Fruit fly (Drosophila melanogaster) whole organism, embryonic: ENCODE data around the gene CG11912.

Experiments
- Adf1 ChIP-seq: fragments of 200-800 bp; sonication (Bioruptor generic); IDR thresholded peaks from 2 replicates; pipeline ENCODE4 v1.3.6; 2022; ENCODE audit warnings: missing biosample characterization, missing genetic modification characterization
- B-H2 ChIP-seq: fragments of 200-800 bp; sonication (Bioruptor generic); optimal IDR thresholded peaks from 2 replicates; lab custom pipeline; 2018; ENCODE audit warnings: missing biosample characterization, mild to moderate bottlenecking, missing genetic modification characterization
- Bdp1 ChIP-seq: fragments of 200-800 bp; sonication (Bioruptor generic); optimal IDR thresholded peaks from 3 replicates; lab custom pipeline; 2016; ENCODE audit warnings: missing biosample characterization, missing genetic modification characterization
- Blimp-1 ChIP-seq: fragments of 200-800 bp; sonication (Bioruptor generic); optimal IDR thresholded peaks from 3 replicates; lab custom pipeline; 2018; ENCODE audit warnings: missing biosample characterization, missing genetic modification characterization, mild to moderate bottlenecking, moderate library complexity, missing genetic modification reagents
- CG1024 ChIP-seq: fragments of 200-800 bp; sonication (Bioruptor generic); IDR thresholded peaks from 2 replicates; pipeline ENCODE4 v1.3.6; 2022; ENCODE audit warnings: missing biosample characterization, missing genetic modification characterization
- CG10431 ChIP-seq: fragments of 200-800 bp; sonication (Bioruptor generic); optimal IDR thresholded peaks from 3 replicates; lab custom pipeline; 2018; ENCODE audit warnings: missing biosample characterization, mild to moderate bottlenecking, missing genetic modification characterization
- CG11093 ChIP-seq: fragments of 200-800 bp; sonication (Bioruptor generic); IDR thresholded peaks from 3 replicates; pipeline ENCODE4 v1.3.6; 2022; ENCODE audit warnings: missing biosample characterization, missing genetic modification characterization
- CG12236 ChIP-seq: fragments of 200-800 bp; sonication (Bioruptor generic); optimal IDR thresholded peaks from 2 replicates; lab custom pipeline; 2016; ENCODE audit warnings: missing biosample characterization, missing genetic modification characterization
- CG12942 ChIP-seq: fragments of 200-800 bp; sonication (Bioruptor generic); optimal IDR thresholded peaks from 3 replicates; lab custom pipeline; 2016; ENCODE audit warnings: missing biosample characterization, missing genetic modification characterization
- CG13287 ChIP-seq: fragments of 200-800 bp; sonication (Bioruptor generic); IDR thresholded peaks from 2 replicates; pipeline ENCODE4 v1.3.6; 2022; ENCODE audit warnings: missing biosample characterization, missing genetic modification characterization; ENCODE audit not compliant: partially characterized antibody
- CG13424 ChIP-seq: fragments of 200-800 bp; sonication (Bioruptor generic); optimal IDR thresholded peaks from 2 replicates; lab custom pipeline; 2019; ENCODE audit warnings: missing biosample characterization, mild to moderate bottlenecking, missing genetic modification characterization, moderate library complexity
- CG14014 ChIP-seq: fragments of 200-800 bp; sonication (Bioruptor generic); IDR thresholded peaks from 2 replicates; pipeline ENCODE4 v1.3.6; 2022; ENCODE audit warnings: missing biosample characterization, missing genetic modification characterization
- CG14050 ChIP-seq: fragments of 200-800 bp; sonication (Bioruptor generic); IDR thresholded peaks from 3 replicates; pipeline ENCODE4 v1.3.6; 2022; ENCODE audit warnings: missing biosample characterization, missing genetic modification characterization
- CG14441 ChIP-seq: fragments of 200-800 bp; sonication (Bioruptor generic); IDR thresholded peaks from 2 replicates; pipeline ENCODE4 v1.3.6; 2022; ENCODE audit warnings: missing biosample characterization, missing genetic modification characterization
- CG14965 ChIP-seq: fragments of 200-800 bp; sonication (Bioruptor generic); optimal IDR thresholded peaks from 2 replicates; lab custom pipeline; 2016; ENCODE audit warnings: missing biosample characterization, missing genetic modification characterization, borderline replicate concordance
- CG17359 ChIP-seq: fragments of 200-800 bp; sonication (Bioruptor generic); optimal IDR thresholded peaks from 3 replicates; lab custom pipeline; 2018; ENCODE audit warnings: missing biosample characterization, mild to moderate bottlenecking, missing genetic modification characterization, moderate library complexity
- CG17612 ChIP-seq: fragments of 200-800 bp; sonication (Bioruptor generic); IDR thresholded peaks from 2 replicates; pipeline ENCODE4 v1.3.6; 2022; ENCODE audit warnings: missing biosample characterization, missing genetic modification characterization
- CG2678 ChIP-seq: fragments of 200-800 bp; sonication (Bioruptor generic); optimal IDR thresholded peaks from 3 replicates; lab custom pipeline; 2019; ENCODE audit warnings: missing biosample characterization, mild to moderate bottlenecking, missing genetic modification characterization, moderate library complexity
- CG2712 ChIP-seq: fragments of 200-800 bp; optimal IDR thresholded peaks from 3 replicates; lab custom pipeline; 2019; ENCODE audit warnings: missing biosample characterization, mild to moderate bottlenecking, missing genetic modification characterization, moderate library complexity
- CG31224 ChIP-seq: fragments of 200-800 bp; sonication (Bioruptor generic); IDR thresholded peaks from 2 replicates; pipeline ENCODE4 v1.3.6; 2022; ENCODE audit warnings: missing biosample characterization, missing genetic modification characterization
- CG32532 ChIP-seq: fragments of 200-800 bp; sonication (Bioruptor generic); IDR thresholded peaks from 2 replicates; pipeline ENCODE4 v1.3.6; 2022; ENCODE audit warnings: missing biosample characterization, missing genetic modification characterization
- CG32767 ChIP-seq: fragments of 200-800 bp; sonication (Bioruptor generic); IDR thresholded peaks from 2 replicates; pipeline ENCODE4 v1.3.6; 2022; ENCODE audit warnings: missing biosample characterization, missing genetic modification characterization
- CG34422 ChIP-seq: fragments of 200-800 bp; sonication (Bioruptor generic); IDR thresholded peaks from 3 replicates; pipeline ENCODE4 v1.3.6; 2022; ENCODE audit warnings: missing biosample characterization, missing genetic modification characterization
- CG4424 ChIP-seq: fragments of 200-800 bp; sonication (Bioruptor generic); optimal IDR thresholded peaks from 3 replicates; lab custom pipeline; 2016; ENCODE audit warnings: missing biosample characterization, missing genetic modification characterization
- CG4617 ChIP-seq: fragments of 200-800 bp; sonication (Bioruptor generic); optimal IDR thresholded peaks from 3 replicates; lab custom pipeline; 2016; ENCODE audit warnings: missing biosample characterization, missing genetic modification characterization, borderline replicate concordance
- CG8388 ChIP-seq: fragments of 200-800 bp; sonication (Bioruptor generic); optimal IDR thresholded peaks from 2 replicates; lab custom pipeline; 2019; ENCODE audit warnings: missing biosample characterization, mild to moderate bottlenecking, missing genetic modification characterization, moderate library complexity
- CG8944 ChIP-seq: fragments of 200-800 bp; sonication (Bioruptor generic); optimal IDR thresholded peaks from 3 replicates; lab custom pipeline; 2016; ENCODE audit warnings: missing biosample characterization, missing genetic modification characterization
- CHES-1-like ChIP-seq: fragments of 200-800 bp; sonication (Bioruptor generic); optimal IDR thresholded peaks from 2 replicates; lab custom pipeline; 2016; ENCODE audit warnings: missing biosample characterization, missing genetic modification characterization
- E2f2 ChIP-seq: fragments of 200-800 bp; sonication (Bioruptor generic); IDR thresholded peaks from 2 replicates; pipeline ENCODE4 v1.3.6; 2022; ENCODE audit warnings: missing biosample characterization, missing genetic modification characterization
- Fer3 ChIP-seq: fragments of 200-800 bp; sonication (Bioruptor generic); optimal IDR thresholded peaks from 2 replicates; lab custom pipeline; 2018; ENCODE audit warnings: missing biosample characterization, mild to moderate bottlenecking, missing genetic modification characterization, moderate library complexity
- HmgD ChIP-seq: fragments of 200-800 bp; sonication (Bioruptor generic); optimal IDR thresholded peaks from 3 replicates; lab custom pipeline; 2016; ENCODE audit warnings: missing biosample characterization, missing genetic modification characterization
- Lim3 ChIP-seq: fragments of 200-800 bp; sonication (Bioruptor generic); IDR thresholded peaks from 2 replicates; pipeline ENCODE4 v1.3.6; 2022; ENCODE audit warnings: missing biosample characterization, missing genetic modification characterization
- MTF-1 ChIP-seq: fragments of 200-800 bp; sonication (Bioruptor generic); optimal IDR thresholded peaks from 2 replicates; lab custom pipeline; 2018; ENCODE audit warnings: missing biosample characterization, mild to moderate bottlenecking, missing genetic modification characterization, borderline replicate concordance
- NC2α ChIP-seq: fragments of 200-800 bp; sonication (Bioruptor generic); optimal IDR thresholded peaks from 2 replicates; lab custom pipeline; 2016; ENCODE audit warnings: missing biosample characterization, missing genetic modification characterization
- NFAT ChIP-seq: fragments of 200-800 bp; sonication (Bioruptor generic); IDR thresholded peaks from 2 replicates; pipeline ENCODE4 v1.3.6; 2022; ENCODE audit warnings: missing biosample characterization, missing genetic modification characterization
- Ptx1 ChIP-seq: fragments of 200-800 bp; sonication (Bioruptor generic); IDR thresholded peaks from 2 replicates; pipeline ENCODE4 v1.3.6; 2022; ENCODE audit warnings: missing biosample characterization, missing genetic modification characterization
- Six4 ChIP-seq: fragments of 200-800 bp; sonication (Bioruptor generic); optimal IDR thresholded peaks from 2 replicates; lab custom pipeline; 2016; ENCODE audit warnings: missing biosample characterization, missing genetic modification characterization
- Vsx1 ChIP-seq: fragments of 200-800 bp; sonication (Bioruptor generic); optimal IDR thresholded peaks from 2 replicates; lab custom pipeline; 2017; ENCODE audit warnings: missing biosample characterization, mild to moderate bottlenecking, missing genetic modification characterization, missing genetic modification reagents
- Xrp1 ChIP-seq: fragments of 200-800 bp; sonication (Bioruptor generic); IDR thresholded peaks from 2 replicates; pipeline ENCODE4 v1.3.6; 2022; ENCODE audit warnings: missing biosample characterization, missing genetic modification characterization
- fd64A ChIP-seq: fragments of 200-800 bp; sonication (Bioruptor generic); optimal IDR thresholded peaks from 3 replicates; lab custom pipeline; 2018; ENCODE audit warnings: missing biosample characterization, mild to moderate bottlenecking, missing genetic modification characterization
- grau ChIP-seq: fragments of 200-800 bp; optimal IDR thresholded peaks from 3 replicates; lab custom pipeline; 2019; ENCODE audit warnings: missing biosample characterization, mild to moderate bottlenecking, missing genetic modification characterization, moderate library complexity
- lab ChIP-seq: fragments of 200-800 bp; sonication (Bioruptor generic); optimal IDR thresholded peaks from 3 replicates; lab custom pipeline; 2017; ENCODE audit warnings: missing biosample characterization, missing genetic modification characterization, mild to moderate bottlenecking, moderate library complexity, missing genetic modification reagents
- mld ChIP-seq: fragments of 200-800 bp; sonication (Bioruptor generic); IDR thresholded peaks from 3 replicates; pipeline ENCODE4 v1.3.6; 2022; ENCODE audit warnings: missing biosample characterization, missing genetic modification characterization; ENCODE audit not compliant: partially characterized antibody
- p53 ChIP-seq: fragments of 200-800 bp; sonication (Bioruptor generic); optimal IDR thresholded peaks from 2 replicates; lab custom pipeline; 2016; ENCODE audit warnings: missing biosample characterization, missing genetic modification characterization
- peb ChIP-seq: fragments of 200-800 bp; sonication (Bioruptor generic); IDR thresholded peaks from 2 replicates; pipeline ENCODE4 v1.3.6; 2022; ENCODE audit warnings: missing biosample characterization, missing genetic modification characterization
- sens-2 ChIP-seq: fragments of 200-800 bp; sonication (Bioruptor generic); IDR thresholded peaks from 2 replicates; pipeline ENCODE4 v1.3.6; 2022; ENCODE audit warnings: missing biosample characterization, missing genetic modification characterization
- sisA ChIP-seq: fragments of 200-800 bp; sonication (Bioruptor generic); IDR thresholded peaks from 2 replicates; pipeline ENCODE4 v1.3.6; 2022; ENCODE audit warnings: missing biosample characterization, missing genetic modification characterization
- tna ChIP-seq: fragments of 200-800 bp; sonication (Bioruptor generic); IDR thresholded peaks from 2 replicates; pipeline ENCODE4 v1.3.6; 2022; ENCODE audit warnings: missing biosample characterization, missing genetic modification characterization; ENCODE audit not compliant: partially characterized antibody
- ttk ChIP-seq: fragments of 200-800 bp; sonication (Bioruptor generic); IDR thresholded peaks from 2 replicates; pipeline ENCODE4 v2.1.2; 2022; ENCODE audit warnings: missing biosample characterization, missing genetic modification characterization
- twi ChIP-seq: fragments of 200-800 bp; optimal IDR thresholded peaks from 2 replicates; lab custom pipeline; 2019; ENCODE audit warnings: missing biosample characterization, mild to moderate bottlenecking, missing genetic modification characterization, moderate library complexity
- wek ChIP-seq: fragments of 200-800 bp; sonication (Bioruptor generic); optimal IDR thresholded peaks from 3 replicates; lab custom pipeline; 2018; ENCODE audit warnings: missing biosample characterization, mild to moderate bottlenecking, missing genetic modification characterization, moderate library complexity

CG11912 gene

dm6 chr2L:286421-286820 lies 32.6 kb downstream of the CG11912 start (continued):
- TF ChIP-seq CG1024 (GFP tag; lab: Robert Waterston, UW) (no peak), Six4 (GFP tag; lab: Kevin White, UChicago) (peak; percentile 14), Blimp-1 (peak; percentile 63), CG2678 (tag; lab: Kevin White, UChicago) (peak; percentile 72), NC2α (GFP tag; lab: Kevin White, UChicago) (peak; percentile 26), Vsx1 (peak; percentile 45), tna (GFP tag; lab: Robert Waterston, UW) (no peak), MTF-1 (GFP tag; lab: Kevin White, UChicago) (peak; percentile 62), CG8388 (GFP tag; lab: Kevin White, UChicago) (no peak), HmgD (GFP tag; lab: Kevin White, UChicago) (peak; percentile 13), ttk (GFP tag; lab: Robert Waterston, UW) (peak; percentile 49; the same call in 1 of the 2 replicates), CG32767 (no peak), peb (GFP tag; lab: Robert Waterston, UW) (no peak), CG34422 (GFP tag; lab: Robert Waterston, UW) (peak; percentile 65), Fer3 (peak; percentile 83), mld (GFP tag; lab: Robert Waterston, UW) (no peak), CG4424 (GFP tag; lab: Kevin White, UChicago) (peak; percentile 29), twi (tag; lab: Kevin White, UChicago) (no peak), E2f2 (GFP tag; lab: Robert Waterston, UW) (peak; percentile 39; the same call in 1 of the 2 replicates), CG31224 (GFP tag; lab: Robert Waterston, UW) (0 out of 2 replicates have a peak, but pooled peaks have one; percentile 44), CG14441 (peak; percentile 77), grau (tag; lab: Kevin White, UChicago) (peak; percentile 98), Xrp1 (GFP tag; lab: Robert Waterston, UW) (peak; percentile 67), CG4617 (GFP tag; lab: Kevin White, UChicago) (no peak), CG12942 (GFP tag; lab: Kevin White, UChicago) (peak; percentile 51), wek (GFP tag; lab: Kevin White, UChicago) (no peak), fd64A (GFP tag; lab: Kevin White, UChicago) (no peak), CG10431 (GFP tag; lab: Kevin White, UChicago) (no peak), CG13424 (tag; lab: Kevin White, UChicago) (peak; percentile 57), CG14014 (GFP tag; lab: Robert Waterston, UW) (peak; percentile 80), CG32532 (GFP tag; lab: Robert Waterston, UW) (peak; percentile 84), CG14050 (GFP tag; lab: Robert Waterston, UW) (peak; percentile 41; the same call in 1 of the 3 replicates), CG13287 (no peak), lab (GFP tag; lab: Kevin White, UChicago) (peak; percentile 92), sisA (GFP tag; lab: Robert Waterston, UW) (peak; percentile 61), Bdp1 (GFP tag; lab: Kevin White, UChicago) (no peak), CG2712 (tag; lab: Kevin White, UChicago) (peak; percentile 42), Lim3 (GFP tag; lab: Robert Waterston, UW) (no peak), Ptx1 (GFP tag; lab: Robert Waterston, UW) (peak; percentile 69), sens-2 (GFP tag; lab: Robert Waterston, UW) (no peak), CG11093 (GFP tag; lab: Robert Waterston, UW) (peak; percentile 43; the same call in 1 of the 3 replicates), CG8944 (GFP tag; lab: Kevin White, UChicago) (peak; percentile 54), Adf1 (GFP tag; lab: Robert Waterston, UW) (peak; percentile 60; the same call in 1 of the 2 replicates), p53 (no peak), CG17359 (tag; lab: Kevin White, UChicago) (peak; percentile 66), CHES-1-like (peak; percentile 60), NFAT (peak; percentile 80), CG17612 (GFP tag; lab: Robert Waterston, UW) (0 out of 2 replicates have a peak, but pooled peaks have one; percentile 23), CG12236 (no peak), B-H2 (GFP tag; lab: Kevin White, UChicago) (peak; percentile 87), CG14965 (GFP tag; lab: Kevin White, UChicago) (no peak)
